Fruit fly (Drosophila melanogaster) whole organism, adult: ENCODE data around the gene Or65b.

Experiments
- CG11617 ChIP-seq: fragments of 200-800 bp; sonication (Bioruptor generic); optimal IDR thresholded peaks from 2 replicates; lab custom pipeline; 2017; ENCODE audit warnings: mild to moderate bottlenecking, missing biosample characterization, missing genetic modification reagents, missing genetic modification characterization
- CG12768 ChIP-seq: fragments of 200-800 bp; sonication (Bioruptor generic); optimal IDR thresholded peaks from 2 replicates; lab custom pipeline; 2017; ENCODE audit warnings: missing biosample characterization, missing genetic modification characterization, mild to moderate bottlenecking, moderate library complexity, missing genetic modification reagents
- CG14711 ChIP-seq: fragments of 200-800 bp; sonication (Bioruptor generic); optimal IDR thresholded peaks from 2 replicates; lab custom pipeline; 2018; ENCODE audit warnings: missing biosample characterization, mild to moderate bottlenecking, missing genetic modification characterization, moderate library complexity
- CG1620 ChIP-seq: fragments of 200-800 bp; sonication (Bioruptor generic); optimal IDR thresholded peaks from 2 replicates; lab custom pipeline; 2016; ENCODE audit warnings: missing biosample characterization, missing genetic modification characterization
- CG33017 ChIP-seq: fragments of 200-800 bp; sonication (Bioruptor generic); optimal IDR thresholded peaks from 2 replicates; lab custom pipeline; 2018; ENCODE audit warnings: missing biosample characterization, mild to moderate bottlenecking, missing genetic modification characterization, moderate library complexity
- CG5204 ChIP-seq: fragments of 200-800 bp; sonication (Bioruptor generic); optimal IDR thresholded peaks from 2 replicates; lab custom pipeline; 2016; ENCODE audit warnings: missing biosample characterization, missing genetic modification characterization
- CG7045 ChIP-seq: fragments of 200-800 bp; sonication (Bioruptor generic); optimal IDR thresholded peaks from 2 replicates; lab custom pipeline; 2017; ENCODE audit warnings: missing biosample characterization, mild to moderate bottlenecking, missing genetic modification characterization
- CG7101 ChIP-seq: fragments of 200-800 bp; sonication (Bioruptor generic); optimal IDR thresholded peaks from 2 replicates; lab custom pipeline; 2018; ENCODE audit warnings: missing biosample characterization, mild to moderate bottlenecking, missing genetic modification characterization, moderate library complexity
- Clk ChIP-seq: fragments of 200-800 bp; sonication (Bioruptor generic); optimal IDR thresholded peaks from 2 replicates; lab custom pipeline; 2017; ENCODE audit warnings: missing biosample characterization, missing genetic modification characterization
- Crg-1 ChIP-seq: fragments of 200-800 bp; sonication (Bioruptor generic); optimal IDR thresholded peaks from 2 replicates; lab custom pipeline; 2016; ENCODE audit warnings: missing biosample characterization, missing genetic modification characterization
- Hr96 ChIP-seq: fragments of 200-800 bp; sonication (Bioruptor generic); optimal IDR thresholded peaks from 2 replicates; lab custom pipeline; 2016; ENCODE audit warnings: missing biosample characterization, missing genetic modification characterization
- Mnt ChIP-seq: fragments of 200-800 bp; sonication (Bioruptor generic); optimal IDR thresholded peaks from 2 replicates; lab custom pipeline; 2016; ENCODE audit warnings: missing biosample characterization, mild to moderate bottlenecking, missing genetic modification characterization
- bab1 ChIP-seq: fragments of 200-800 bp; sonication (Bioruptor generic); optimal IDR thresholded peaks from 3 replicates; lab custom pipeline; 2019; ENCODE audit warnings: missing biosample characterization, mild to moderate bottlenecking, missing genetic modification characterization, moderate library complexity
- cic ChIP-seq: fragments of 200-800 bp; sonication (Bioruptor generic); optimal IDR thresholded peaks from 2 replicates; lab custom pipeline; 2017; ENCODE audit warnings: missing biosample characterization, mild to moderate bottlenecking, missing genetic modification characterization, moderate library complexity
- cnc ChIP-seq, 2 experiments: fragments of >200 bp; optimal IDR thresholded peaks; 2 replicates each; lab custom pipeline; 2017
- kay ChIP-seq: fragments of 200-800 bp; sonication (Bioruptor generic); peaks from one replicate; lab custom pipeline; 2016; ENCODE audit warnings: missing biosample characterization, missing genetic modification characterization, borderline replicate concordance
- ovo ChIP-seq: fragments of 200-800 bp; sonication (Bioruptor generic); optimal IDR thresholded peaks from 2 replicates; lab custom pipeline; 2016; ENCODE audit warnings: missing biosample characterization, missing genetic modification characterization
- pad ChIP-seq: fragments of 200-800 bp; sonication (Bioruptor generic); optimal IDR thresholded peaks from 3 replicates; lab custom pipeline; 2017; ENCODE audit warnings: missing biosample characterization, missing genetic modification characterization, mild to moderate bottlenecking, moderate library complexity, missing genetic modification reagents
- tj ChIP-seq: fragments of 200-800 bp; sonication (Bioruptor generic); optimal IDR thresholded peaks from 3 replicates; lab custom pipeline; 2017; ENCODE audit warnings: missing biosample characterization, mild to moderate bottlenecking, missing genetic modification characterization, moderate library complexity
- toe ChIP-seq: fragments of 200-800 bp; sonication (Bioruptor generic); optimal IDR thresholded peaks from 2 replicates; lab custom pipeline; 2016; ENCODE audit warnings: missing biosample characterization, missing genetic modification characterization

Gene Or65b

DNA sequence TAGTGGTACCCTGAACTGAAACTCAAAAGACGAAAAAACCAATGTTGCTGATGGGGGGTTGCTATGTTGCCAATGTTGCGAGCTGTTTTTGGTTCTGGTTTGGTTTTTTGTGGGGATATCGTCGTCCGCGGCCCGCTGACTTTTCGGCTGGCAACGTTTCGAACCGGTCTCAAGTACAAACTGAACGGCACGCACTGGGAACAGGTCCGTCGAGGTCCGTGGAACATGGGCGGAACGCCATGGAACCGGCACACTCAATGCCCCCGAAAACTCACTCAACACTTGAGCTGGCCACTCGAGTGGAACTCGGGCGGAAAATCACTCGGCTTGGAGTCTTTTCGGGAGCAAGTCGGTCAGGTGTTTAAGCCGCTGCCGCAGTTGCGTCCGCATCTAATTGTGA is 26.8 kb downstream of the Or65b start, which contains the start of gene CG13300:
Gene CG13300 (minus strand): TSS at position 159 of the 400 bp plus-strand sequence.
- TF ChIP-seq ovo (GFP tag; lab: Kevin White, UChicago): no peak
- no peak for TF ChIP-seq Hr96 (GFP tag; lab: Kevin White, UChicago)
- TF ChIP-seq bab1 (GFP tag; lab: Kevin White, UChicago): no peak
- no peak for TF ChIP-seq CG12768 (GFP tag; lab: Kevin White, UChicago)
- TF ChIP-seq CG14711: no peak
- no peak for TF ChIP-seq cic (GFP tag; lab: Kevin White, UChicago)
- no peak for TF ChIP-seq CG7101 (tag; lab: Kevin White, UChicago)
- no peak for TF ChIP-seq Clk (GFP tag; lab: Kevin White, UChicago)
- TF ChIP-seq CG11617 (GFP tag; lab: Kevin White, UChicago): no peak
- TF ChIP-seq toe (GFP tag; lab: Kevin White, UChicago): no peak

DNA sequence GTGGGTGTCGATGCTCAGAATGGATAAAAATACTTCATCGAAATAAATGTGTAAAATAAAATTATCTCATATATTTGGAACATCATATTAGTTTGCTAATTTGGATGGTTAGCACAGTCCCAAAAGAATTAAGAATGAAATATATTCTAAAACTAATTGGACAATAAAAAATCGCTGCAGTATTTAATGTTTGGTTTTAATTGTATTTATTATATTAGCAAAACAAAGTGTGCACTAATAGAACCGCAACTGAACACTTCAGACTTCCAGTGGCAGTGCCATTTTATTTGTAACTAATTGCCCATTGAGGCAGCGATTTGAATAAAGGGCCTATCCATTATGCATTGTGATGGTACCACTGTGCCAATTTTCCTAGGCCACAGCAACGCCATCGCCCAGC is 29.6 kb downstream of the Or65b start:
- TF ChIP-seq Crg-1 (GFP tag; lab: Kevin White, UChicago) (no peak), ovo (GFP tag; lab: Kevin White, UChicago) (no peak), cnc (optimal IDR thresholded peaks at IDR 0.05; lab: Kevin White, UChicago) (no peak), Hr96 (GFP tag; lab: Kevin White, UChicago) (no peak), toe (GFP tag; lab: Kevin White, UChicago) (no peak)

DNA sequence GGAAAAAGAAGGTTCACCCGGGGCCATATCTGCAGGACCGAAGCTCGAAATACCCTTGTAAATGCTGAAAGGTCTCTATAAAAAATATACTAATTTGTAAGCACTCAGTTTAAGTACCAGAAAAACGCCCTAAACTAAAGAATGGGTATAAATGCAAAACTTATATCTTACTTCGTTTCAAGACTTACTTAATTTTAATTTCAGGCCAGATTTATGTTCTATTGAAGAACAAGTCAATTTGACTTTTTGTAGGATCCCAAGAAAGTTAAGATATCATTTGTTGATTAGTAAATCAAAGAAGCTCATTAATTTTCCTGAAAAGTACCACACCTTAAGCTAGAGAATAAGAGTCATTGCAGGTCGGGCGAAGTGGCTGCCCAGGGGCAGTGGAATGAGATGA is 31.7 kb downstream of the Or65b start:
- TF ChIP-seq CG5204 (GFP tag; lab: Kevin White, UChicago) (no peak), CG33017 (tag; lab: Kevin White, UChicago) (no peak), CG11617 (GFP tag; lab: Kevin White, UChicago) (no peak), kay (no peak), CG7101 (tag; lab: Kevin White, UChicago) (no peak), CG1620 (no peak), CG14711 (no peak), Mnt (GFP tag; lab: Kevin White, UChicago) (no peak), bab1 (GFP tag; lab: Kevin White, UChicago) (no peak), pad (GFP tag; lab: Kevin White, UChicago) (no peak), Clk (GFP tag; lab: Kevin White, UChicago) (no peak), Hr96 (GFP tag; lab: Kevin White, UChicago) (no peak), Crg-1 (GFP tag; lab: Kevin White, UChicago) (no peak), toe (GFP tag; lab: Kevin White, UChicago) (no peak), tj (GFP tag; lab: Kevin White, UChicago) (no peak), ovo (GFP tag; lab: Kevin White, UChicago) (no peak), cnc (optimal IDR thresholded peaks at IDR 0.05; lab: Kevin White, UChicago) (no peak)

DNA sequence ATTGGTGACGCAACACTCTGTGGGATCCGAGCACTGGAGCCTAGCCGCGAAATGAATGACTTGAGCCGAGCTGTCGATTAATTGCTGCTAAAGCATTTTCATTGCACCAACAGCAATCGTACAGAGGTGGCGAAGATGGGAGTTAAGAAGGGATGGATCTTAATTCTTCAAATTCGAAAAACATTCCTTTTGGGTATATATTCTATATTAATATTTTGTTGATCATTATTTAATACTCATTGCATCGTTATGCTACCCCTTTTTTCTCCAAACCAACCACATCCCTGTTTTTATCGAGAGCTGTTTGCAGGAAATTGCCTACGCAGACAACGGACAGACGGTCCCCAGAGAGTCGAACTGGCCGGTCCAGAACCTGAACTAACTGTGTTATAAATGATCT is 33.1 kb downstream of the Or65b start:
- TF ChIP-seq CG33017 (tag; lab: Kevin White, UChicago) (no peak), Clk (GFP tag; lab: Kevin White, UChicago) (no peak), CG7045 (no peak), pad (GFP tag; lab: Kevin White, UChicago) (no peak), toe (GFP tag; lab: Kevin White, UChicago) (no peak), Mnt (GFP tag; lab: Kevin White, UChicago) (no peak), kay (no peak), CG11617 (GFP tag; lab: Kevin White, UChicago) (no peak), ovo (GFP tag; lab: Kevin White, UChicago) (no peak), bab1 (GFP tag; lab: Kevin White, UChicago) (no peak), CG7101 (tag; lab: Kevin White, UChicago) (no peak), Crg-1 (GFP tag; lab: Kevin White, UChicago) (no peak), CG14711 (no peak), cnc (optimal IDR thresholded peaks at IDR 0.05; lab: Kevin White, UChicago) (no peak), tj (GFP tag; lab: Kevin White, UChicago) (no peak), CG1620 (no peak)

DNA sequence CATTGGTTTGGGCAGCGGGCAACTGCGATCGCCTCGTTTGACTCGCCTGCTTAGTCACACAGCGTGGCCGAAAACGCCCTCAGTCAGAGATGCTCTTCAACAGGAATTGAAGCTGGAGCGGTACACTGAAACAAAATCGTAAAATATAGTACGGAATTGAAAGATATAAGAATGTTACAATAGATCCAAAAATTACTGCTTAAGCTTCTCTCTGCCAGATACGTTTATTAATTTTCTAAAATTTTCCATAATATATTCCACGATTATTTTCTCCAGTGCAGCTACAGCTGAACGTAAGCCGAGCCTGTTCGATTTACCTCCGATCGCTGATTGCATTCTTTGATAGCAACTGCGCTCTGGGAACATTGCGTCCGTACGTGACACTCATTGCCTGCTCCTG is 33.8 kb downstream of the Or65b start:
- no peak for TF ChIP-seq kay
- no peak for TF ChIP-seq CG1620
- no peak for TF ChIP-seq toe (GFP tag; lab: Kevin White, UChicago)
- no peak for TF ChIP-seq CG5204 (GFP tag; lab: Kevin White, UChicago)
- TF ChIP-seq CG14711: no peak
- no peak for TF ChIP-seq ovo (GFP tag; lab: Kevin White, UChicago)
- TF ChIP-seq Clk (GFP tag; lab: Kevin White, UChicago): no peak
- no peak for TF ChIP-seq Crg-1 (GFP tag; lab: Kevin White, UChicago)
- TF ChIP-seq pad (GFP tag; lab: Kevin White, UChicago): no peak
- no peak for TF ChIP-seq Hr96 (GFP tag; lab: Kevin White, UChicago)
- TF ChIP-seq CG33017 (tag; lab: Kevin White, UChicago): no peak
- no peak for TF ChIP-seq CG7101 (tag; lab: Kevin White, UChicago)
- TF ChIP-seq CG11617 (GFP tag; lab: Kevin White, UChicago): no peak

DNA sequence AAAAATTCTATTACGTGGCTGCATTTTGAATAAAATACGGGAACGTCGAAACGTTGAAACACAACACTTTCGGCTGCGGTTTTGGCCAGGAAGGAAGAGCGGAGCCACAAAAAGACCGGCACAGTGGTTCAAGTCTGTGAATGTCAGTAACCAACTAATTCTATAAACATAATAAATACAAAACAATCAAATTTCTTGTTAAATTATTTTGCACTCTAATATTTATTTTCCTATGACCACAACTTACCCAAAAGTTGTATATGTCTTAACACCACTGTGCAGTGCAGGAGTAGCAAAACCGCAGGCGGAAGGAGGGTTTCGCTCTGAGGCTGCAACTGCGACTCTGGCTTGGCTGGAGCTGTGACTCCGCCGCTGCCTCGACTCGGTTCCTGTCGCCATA is 38.2 kb downstream of the Or65b start:
- TF ChIP-seq toe (GFP tag; lab: Kevin White, UChicago) (no peak), kay (no peak), Clk (GFP tag; lab: Kevin White, UChicago) (no peak), CG5204 (GFP tag; lab: Kevin White, UChicago) (no peak), CG33017 (tag; lab: Kevin White, UChicago) (no peak), bab1 (GFP tag; lab: Kevin White, UChicago) (no peak), ovo (GFP tag; lab: Kevin White, UChicago) (no peak), Hr96 (GFP tag; lab: Kevin White, UChicago) (no peak), CG1620 (no peak), cnc (optimal IDR thresholded peaks at IDR 0.05; lab: Kevin White, UChicago) (no peak), CG14711 (no peak), CG7101 (tag; lab: Kevin White, UChicago) (no peak)
